Worm (Caenorhabditis elegans) whole organism, L2 larva: ENCODE results near the gene Y71H2AM.11.

ENCODE experiments used
- C34F6.9 ChIP-seq: fragments of 150-350 bp; optimal IDR thresholded peaks from 2 replicates; lab custom pipeline; 2014; ENCODE audit warnings: missing biosample characterization, missing genetic modification characterization
- F13H6.1 ChIP-seq: sonication (generic microtip); optimal IDR thresholded peaks from 2 replicates; lab custom pipeline; 2016; ENCODE audit warnings: missing genetic modification characterization, missing compliant biosample characterization
- blmp-1 ChIP-seq: sonication (generic microtip); optimal IDR thresholded peaks from 2 replicates; lab custom pipeline; 2017; ENCODE audit warnings: missing genetic modification characterization, mild to moderate bottlenecking, missing compliant biosample characterization, antibody characterized with exemption, moderate library complexity; ENCODE audit not compliant: insufficient read depth
- ceh-82 ChIP-seq: fragments of 150-350 bp; optimal IDR thresholded peaks from 2 replicates; lab custom pipeline; 2014; ENCODE audit warnings: missing biosample characterization, missing genetic modification characterization
- egl-27 ChIP-seq: sonication (generic microtip); optimal IDR thresholded peaks from 3 replicates; lab custom pipeline; 2017; ENCODE audit warnings: missing biosample characterization, missing genetic modification reagents, missing genetic modification characterization
- elt-3 ChIP-seq: sonication (generic microtip); optimal IDR thresholded peaks from 2 replicates; lab custom pipeline; 2017; ENCODE audit warnings: missing biosample characterization, missing genetic modification characterization
- fos-1 ChIP-seq: fragments of 150-350 bp; optimal IDR thresholded peaks from 2 replicates; lab custom pipeline; 2014; ENCODE audit warnings: missing biosample characterization, missing genetic modification characterization
- gmeb-1 ChIP-seq: fragments of 150-350 bp; optimal IDR thresholded peaks from 2 replicates; lab custom pipeline; 2014; ENCODE audit warnings: missing biosample characterization, missing genetic modification characterization
- lin-11 ChIP-seq: fragments of 150-350 bp; sonication (generic microtip); optimal IDR thresholded peaks from 2 replicates; lab custom pipeline; 2014; ENCODE audit warnings: missing biosample characterization, missing genetic modification characterization, inconsistent platforms, mixed read lengths
- lsy-2 ChIP-seq, 2 experiments: fragments of 150-350 bp in 1 of 2; sonication (generic microtip) in 1 of 2; optimal IDR thresholded peaks; 2 replicates each; lab custom pipeline; 2014 to 2017; ENCODE audit warnings: missing biosample characterization in 2 of 2, missing genetic modification characterization in 2 of 2
- mdl-1 ChIP-seq, 2 experiments: fragments of 150-350 bp in 1 of 2; sonication (generic microtip) in 1 of 2; optimal IDR thresholded peaks; 2 replicates each; lab custom pipeline; 2017; ENCODE audit warnings: missing biosample characterization in 2 of 2, missing genetic modification characterization in 2 of 2
- nhr-25 ChIP-seq: fragments of 150-350 bp; sonication (generic microtip); optimal IDR thresholded peaks from 3 replicates; lab custom pipeline; 2014; ENCODE audit warnings: missing biosample characterization, missing genetic modification characterization
- skn-1 ChIP-seq: sonication (generic microtip); optimal IDR thresholded peaks from 2 replicates; lab custom pipeline; 2017; ENCODE audit warnings: missing biosample characterization, missing genetic modification characterization
- sma-3 ChIP-seq: sonication (generic microtip); optimal IDR thresholded peaks from 2 replicates; lab custom pipeline; 2016; ENCODE audit warnings: missing genetic modification reagents, missing genetic modification characterization, missing compliant biosample characterization
- sma-9 ChIP-seq, 2 experiments: fragments of 150-350 bp in 1 of 2; sonication (generic microtip) in 1 of 2; optimal IDR thresholded peaks; 2 replicates each; lab custom pipeline; 2014 to 2016; ENCODE audit warnings: missing genetic modification characterization in 2 of 2, mild to moderate bottlenecking in 1 of 2, missing biosample characterization in 1 of 2, missing compliant biosample characterization in 1 of 2, missing genetic modification reagents in 1 of 2, moderate library complexity in 1 of 2
- snpc-4 ChIP-seq: fragments of 150-350 bp; optimal IDR thresholded peaks from 2 replicates; lab custom pipeline; 2014; ENCODE audit warnings: missing biosample characterization, missing genetic modification characterization
- unc-62 ChIP-seq: fragments of 150-350 bp; optimal IDR thresholded peaks from 2 replicates; lab custom pipeline; 2014; ENCODE audit warnings: missing biosample characterization, missing genetic modification reagents, missing genetic modification characterization
- zag-1 ChIP-seq: fragments of 150-350 bp; optimal IDR thresholded peaks from 2 replicates; lab custom pipeline; 2014; ENCODE audit warnings: missing biosample characterization, missing genetic modification characterization
- ztf-1 ChIP-seq: fragments of 200-800 bp; sonication (Bioruptor generic); conservative IDR thresholded peaks from 2 replicates; pipeline ENCODE4 v1.3.6; 2022; ENCODE audit warnings: missing genetic modification characterization, missing compliant biosample characterization

Gene Y71H2AM.11

DNA sequence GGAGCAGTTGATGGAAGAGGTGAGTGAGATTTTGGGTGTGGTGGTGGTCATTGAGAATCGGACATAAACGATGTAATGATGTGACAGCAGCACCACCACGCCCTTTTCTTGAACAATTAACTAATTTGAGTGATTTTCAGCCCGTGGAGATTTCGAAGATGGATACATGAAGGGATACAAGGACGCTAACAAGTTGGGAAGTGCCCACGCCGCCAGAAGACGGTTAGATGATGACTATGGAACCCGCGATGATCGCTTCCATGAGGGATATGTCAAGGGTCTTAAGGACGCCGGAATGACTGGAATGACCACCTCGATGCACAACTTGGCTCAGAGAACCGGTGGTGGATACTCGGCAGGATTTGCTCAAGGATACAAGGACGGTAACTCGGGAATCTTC, 46.9 kb downstream of the Y71H2AM.11 start:
- TF ChIP-seq lin-11 (tag; lab: Kevin White, UChicago) (no peak), nhr-25 (no peak)

DNA sequence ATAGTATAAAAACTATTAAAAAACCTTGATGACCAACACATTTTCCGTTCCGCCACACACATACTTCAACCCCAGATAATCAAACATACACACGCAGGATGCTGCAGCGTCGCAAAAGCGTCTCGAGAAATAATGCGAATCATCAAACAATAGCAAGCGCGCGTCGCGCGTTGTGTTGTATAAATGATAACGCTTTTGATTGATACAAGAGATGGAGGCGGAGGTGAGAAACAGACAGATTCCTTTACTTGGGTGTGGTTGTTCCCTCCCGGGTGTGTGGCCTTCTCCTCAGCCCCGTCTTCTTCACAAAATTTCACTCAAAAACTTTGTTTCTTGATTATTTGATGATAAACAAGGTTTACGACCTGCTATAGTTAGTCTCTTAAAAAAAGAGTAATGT, 48.8 kb downstream of the Y71H2AM.11 start:
- TF ChIP-seq gmeb-1 (tag; lab: Kevin White, UChicago) (peak; percentile 12), fos-1 (tag; lab: Kevin White, UChicago) (peak; percentile 94), ztf-1 (GFP tag; lab: Robert Waterston, UW) (no peak)

DNA sequence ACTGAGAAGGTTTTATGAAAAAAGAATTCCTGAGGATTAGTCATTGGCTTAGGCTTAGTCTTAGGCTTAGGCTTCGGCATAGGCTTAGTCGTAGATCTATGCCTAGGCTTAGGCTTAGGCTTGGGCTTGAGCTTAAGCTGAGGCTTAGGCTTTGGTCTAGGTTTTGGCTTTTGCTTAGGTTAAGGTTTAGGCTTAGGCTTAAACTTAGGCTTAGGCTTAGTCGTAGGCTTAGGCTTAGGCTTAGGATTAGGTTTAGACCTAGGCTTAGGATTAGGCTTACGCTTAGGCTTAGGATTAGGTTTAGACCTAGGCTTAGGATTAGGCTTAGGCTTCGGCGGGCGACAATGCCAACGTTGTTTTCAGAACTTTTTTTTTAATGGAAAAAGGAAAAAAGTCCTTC, 49.4 kb downstream of the Y71H2AM.11 start:
- no peak for TF ChIP-seq unc-62 (GFP tag; lab: Kevin White, UChicago)
- TF ChIP-seq lin-11 (tag; lab: Kevin White, UChicago): no peak
- no peak for TF ChIP-seq C34F6.9 (tag; lab: Kevin White, UChicago)
- TF ChIP-seq mdl-1 (tag; optimal IDR thresholded peaks at IDR 0.05; lab: Kevin White, UChicago): no peak
- TF ChIP-seq elt-3: no peak
- no peak for TF ChIP-seq F13H6.1 (tag; lab: Kevin White, UChicago)
- no peak for TF ChIP-seq gmeb-1 (tag; lab: Kevin White, UChicago)
- no peak for TF ChIP-seq sma-9 (GFP tag; optimal IDR thresholded peaks at IDR 0.05; lab: Kevin White, UChicago)
- TF ChIP-seq sma-9 (tag; optimal IDR thresholded peaks at IDR 0.05; lab: Kevin White, UChicago): no peak
- TF ChIP-seq egl-27 (tag; lab: Kevin White, UChicago): no peak
- TF ChIP-seq snpc-4 (tag; lab: Kevin White, UChicago): no peak
- TF ChIP-seq lsy-2 (tag; optimal IDR thresholded peaks at IDR 0.05; lab: Kevin White, UChicago): no peak
- no peak for TF ChIP-seq blmp-1 (tag; lab: Kevin White, UChicago)
- TF ChIP-seq sma-3: no peak
- no peak for TF ChIP-seq ceh-82 (tag; lab: Kevin White, UChicago)
- TF ChIP-seq skn-1 (tag; lab: Kevin White, UChicago): no peak
- no peak for TF ChIP-seq zag-1 (tag; lab: Kevin White, UChicago)
